Worm (Caenorhabditis elegans) whole organism, L4 larva: ENCODE data around the gene npp-1.

Source experiments
- lin-29 ChIP-seq: fragments of 200-800 bp; sonication (Bioruptor generic); IDR thresholded peaks from 2 replicates; pipeline ENCODE4 v1.3.6; 2022; ENCODE audit warnings: missing genetic modification reagents, missing genetic modification characterization, missing compliant biosample characterization
- lsy-2 ChIP-seq, 2 experiments: fragments of 150-350 bp in 1 of 2; sonication (generic microtip) in 1 of 2; optimal IDR thresholded peaks; 2 replicates each; lab custom pipeline; 2014 to 2017; ENCODE audit warnings: missing biosample characterization in 2 of 2, missing genetic modification characterization in 2 of 2
- ztf-11 ChIP-seq: fragments of 150-350 bp; optimal IDR thresholded peaks from 2 replicates; lab custom pipeline; 2014; ENCODE audit warnings: missing biosample characterization, missing genetic modification characterization

DNA sequence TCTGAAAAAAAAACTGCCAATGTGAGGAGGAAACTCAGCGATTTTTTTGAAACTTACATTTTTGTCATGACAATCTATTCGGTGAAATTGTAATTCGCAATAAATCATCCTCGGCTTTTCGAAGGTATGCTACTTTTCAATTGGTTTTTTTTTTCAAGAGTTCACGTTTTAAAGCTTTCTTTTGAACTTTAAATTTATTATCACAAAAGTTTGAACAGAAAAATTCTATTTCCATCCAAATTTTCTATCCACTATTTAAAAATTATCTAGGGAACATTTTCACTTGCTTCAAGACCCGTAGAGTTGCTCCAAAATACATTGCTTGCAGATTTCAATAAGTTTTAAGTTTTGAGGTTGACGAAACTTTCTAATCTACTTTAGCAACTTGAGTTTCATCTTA lies 11.7 kb upstream of the npp-1 start, which contains the start of gene K07F5.6:
- TF ChIP-seq lin-29 (no peak), lsy-2 (tag; optimal IDR thresholded peaks at IDR 0.05; lab: Kevin White, UChicago) (no peak), ztf-11 (tag; lab: Kevin White, UChicago) (no peak)
